Worm (Caenorhabditis elegans): Measurements from ENCODE around the gene nspc-3.

ce11 chrX:8556614-8557196 lies 19.8 kb downstream of the nspc-3 start, which contains the start of gene utx-1:
- no peak for TF ChIP-seq aly-2 (tag; optimal IDR thresholded peaks at IDR 0.05)
- TF ChIP-seq ama-1 (optimal IDR thresholded peaks at IDR 0.05): no peak
- TF ChIP-seq unc-62 (GFP tag; optimal IDR thresholded peaks at IDR 0.05): no peak
- TF ChIP-seq hpl-2 (GFP tag; optimal IDR thresholded peaks at IDR 0.05): no peak
- peak in 1 of 3 experiments; percentile 9 for TF ChIP-seq ceh-82 (tag; optimal IDR thresholded peaks at IDR 0.05)
- peak; percentile 4 for TF ChIP-seq blmp-1 (tag; optimal IDR thresholded peaks at IDR 0.05)
- TF ChIP-seq nhr-11 (tag; optimal IDR thresholded peaks at IDR 0.05): no peak
- no peak for TF ChIP-seq egl-27 (tag; optimal IDR thresholded peaks at IDR 0.05)
- peak in 1 of 2 experiments; percentile 12 for TF ChIP-seq mdl-1 (tag; optimal IDR thresholded peaks at IDR 0.05)
- no peak for TF ChIP-seq elt-3 (tag; optimal IDR thresholded peaks at IDR 0.05)

Measured in whole organism, L1 larva.